Fruit fly (Drosophila melanogaster): Measurements from ENCODE around the gene kz.

DNA sequence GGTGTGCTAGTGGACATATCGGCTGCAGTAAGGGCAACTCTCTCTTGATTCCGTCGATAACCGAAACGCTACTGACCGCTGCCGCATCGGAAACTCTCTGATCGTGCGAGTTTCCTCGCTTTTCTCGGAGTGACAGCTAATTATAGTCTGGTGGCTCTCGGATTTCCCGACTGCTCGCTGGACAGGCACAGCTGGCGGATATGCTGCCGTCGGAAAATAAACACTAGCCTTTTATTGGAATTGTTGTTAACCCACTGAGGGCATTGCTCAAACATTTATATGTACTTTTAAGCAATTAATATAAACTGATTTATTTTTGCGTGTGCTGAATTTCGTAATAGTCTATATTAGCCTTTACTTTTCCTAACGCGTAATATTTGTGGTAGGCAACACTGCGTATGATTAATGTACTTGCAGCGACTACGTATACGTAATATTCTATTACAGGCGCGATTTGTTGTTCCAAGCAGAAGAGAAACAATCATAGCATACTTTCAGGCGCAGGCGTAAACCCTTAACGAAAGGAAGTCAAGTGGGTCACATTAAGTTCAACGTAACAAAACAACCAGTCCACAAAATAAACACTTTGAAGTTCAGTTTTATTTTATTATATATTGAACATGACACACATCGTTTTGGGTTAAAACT, 28.0 kb downstream of the kz start, which contains the start of gene SmydA-8:
- TF ChIP-seq cyc (GFP tag; optimal IDR thresholded peaks at IDR 0.05) (no peak), Lpt (GFP tag; optimal IDR thresholded peaks at IDR 0.05) (no peak), Blimp-1 (GFP tag; optimal IDR thresholded peaks at IDR 0.05) (no peak), CG6854 (GFP tag; optimal IDR thresholded peaks at IDR 0.05) (no peak), Hr38 (GFP tag; optimal IDR thresholded peaks at IDR 0.05) (no peak), Sox102F (GFP tag; optimal IDR thresholded peaks at IDR 0.05) (no peak), CG10669 (GFP tag; optimal IDR thresholded peaks at IDR 0.05) (no peak)
